Worm (Caenorhabditis elegans): ENCODE results near the gene clec-76.

DNA sequence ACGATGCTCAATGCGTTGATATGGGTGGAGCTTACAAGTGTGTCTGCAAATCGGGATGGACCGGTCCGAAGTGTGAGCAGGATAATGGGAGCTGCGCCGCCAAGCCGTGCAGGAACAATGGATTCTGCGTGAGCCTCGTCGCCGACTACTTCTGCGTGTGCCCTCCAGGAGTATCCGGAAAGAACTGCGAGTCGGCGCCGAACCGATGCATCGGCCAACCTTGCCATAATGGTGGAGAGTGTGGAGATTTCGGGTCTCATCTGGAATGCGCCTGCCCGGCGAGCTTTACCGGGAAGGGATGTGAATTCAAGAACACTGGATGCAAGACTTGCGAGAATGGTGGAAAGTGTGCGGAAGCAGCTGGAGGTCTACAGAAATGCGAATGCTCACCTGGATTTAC lies 44.9 kb downstream of the clec-76 start:
- TF ChIP-seq nhr-76 (tag; optimal IDR thresholded peaks at IDR 0.05) (no peak), unc-62 (GFP tag; optimal IDR thresholded peaks at IDR 0.05) (no peak), snpc-4 (tag; optimal IDR thresholded peaks at IDR 0.05) (no peak), nhr-12 (tag; optimal IDR thresholded peaks at IDR 0.05) (no peak), zip-8 (tag; optimal IDR thresholded peaks at IDR 0.05) (no peak), elt-1 (tag; optimal IDR thresholded peaks at IDR 0.05; ENCODE audit: borderline replicate concordance, insufficient read depth) (no peak), pha-4 (tag; optimal IDR thresholded peaks at IDR 0.05) (no peak), nhr-2 (tag; optimal IDR thresholded peaks at IDR 0.05) (no peak)

Data from whole organism, mixed stage, embryonic.